Fruit fly (Drosophila melanogaster) whole organism, embryonic: Measurements from ENCODE around the gene Vm34Ca.

Experiments
- Asciz ChIP-seq: fragments of 200-800 bp; sonication (Bioruptor generic); optimal IDR thresholded peaks from 2 replicates; lab custom pipeline; 2017; ENCODE audit warnings: missing biosample characterization, mild to moderate bottlenecking, missing genetic modification characterization, missing genetic modification reagents
- CG14710 ChIP-seq: fragments of 200-800 bp; sonication (Bioruptor generic); optimal IDR thresholded peaks from 3 replicates; lab custom pipeline; 2019; ENCODE audit warnings: missing biosample characterization, mild to moderate bottlenecking, missing genetic modification characterization, moderate library complexity
- CG1602 ChIP-seq: fragments of 200-800 bp; sonication (Bioruptor generic); optimal IDR thresholded peaks from 3 replicates; lab custom pipeline; 2016; ENCODE audit warnings: missing biosample characterization, missing genetic modification characterization
- CG16863 ChIP-seq: fragments of 200-800 bp; sonication (Bioruptor generic); optimal IDR thresholded peaks from 3 replicates; lab custom pipeline; 2016; ENCODE audit warnings: missing biosample characterization, missing genetic modification characterization
- CG17359 ChIP-seq: fragments of 200-800 bp; sonication (Bioruptor generic); optimal IDR thresholded peaks from 3 replicates; lab custom pipeline; 2018; ENCODE audit warnings: missing biosample characterization, mild to moderate bottlenecking, missing genetic modification characterization, moderate library complexity
- CG30403 ChIP-seq: fragments of 200-800 bp; sonication (Bioruptor generic); optimal IDR thresholded peaks from 3 replicates; lab custom pipeline; 2016; ENCODE audit warnings: missing biosample characterization, missing genetic modification characterization
- CG3995 ChIP-seq: fragments of 200-800 bp; sonication (Bioruptor generic); optimal IDR thresholded peaks from 3 replicates; lab custom pipeline; 2016; ENCODE audit warnings: missing biosample characterization, missing genetic modification characterization
- CG42726 ChIP-seq: fragments of 200-800 bp; sonication (Bioruptor generic); IDR thresholded peaks from 2 replicates; pipeline ENCODE4 v1.3.6; 2022; ENCODE audit warnings: missing biosample characterization, missing genetic modification characterization; ENCODE audit not compliant: partially characterized antibody
- CG5180 ChIP-seq: fragments of 200-800 bp; sonication (Bioruptor generic); optimal IDR thresholded peaks from 3 replicates; lab custom pipeline; 2017; ENCODE audit warnings: missing biosample characterization, missing genetic modification characterization, mild to moderate bottlenecking, moderate library complexity, missing genetic modification reagents
- CG5953 ChIP-seq: fragments of 200-800 bp; sonication (Bioruptor generic); IDR thresholded peaks from 2 replicates; pipeline ENCODE4 v1.3.6; 2022; ENCODE audit warnings: missing biosample characterization, missing genetic modification characterization
- CG8359 ChIP-seq: fragments of 200-800 bp; sonication (Bioruptor generic); optimal IDR thresholded peaks from 2 replicates; lab custom pipeline; 2017; ENCODE audit warnings: missing biosample characterization, mild to moderate bottlenecking, missing genetic modification characterization, borderline replicate concordance
- CTCF ChIP-seq: fragments of 200-800 bp; sonication (Bioruptor generic); optimal IDR thresholded peaks from 2 replicates; lab custom pipeline; 2017; ENCODE audit warnings: missing biosample characterization, mild to moderate bottlenecking, missing genetic modification characterization, moderate library complexity
- CoRest ChIP-seq: fragments of 200-800 bp; sonication (Bioruptor generic); optimal IDR thresholded peaks from 3 replicates; lab custom pipeline; 2018; ENCODE audit warnings: missing biosample characterization, mild to moderate bottlenecking, missing genetic modification characterization, moderate library complexity
- CrebB ChIP-seq: fragments of 200-800 bp; sonication (Bioruptor generic); optimal IDR thresholded peaks from 3 replicates; lab custom pipeline; 2018; ENCODE audit warnings: missing biosample characterization, mild to moderate bottlenecking, missing genetic modification characterization
- D19A ChIP-seq: fragments of 200-800 bp; optimal IDR thresholded peaks from 3 replicates; lab custom pipeline; 2019; ENCODE audit warnings: missing biosample characterization, mild to moderate bottlenecking, missing genetic modification characterization, moderate library complexity
- Dad ChIP-seq: fragments of 200-800 bp; sonication (Bioruptor generic); optimal IDR thresholded peaks from 3 replicates; lab custom pipeline; 2016; ENCODE audit warnings: missing biosample characterization, missing genetic modification characterization
- E2f1 ChIP-seq: fragments of 200-800 bp; sonication (Bioruptor generic); IDR thresholded peaks from 2 replicates; pipeline ENCODE4 v1.3.6; 2022; ENCODE audit warnings: missing biosample characterization, missing genetic modification characterization
- Fer2 ChIP-seq: fragments of 200-800 bp; sonication (Bioruptor generic); optimal IDR thresholded peaks from 2 replicates; lab custom pipeline; 2018; ENCODE audit warnings: missing biosample characterization, mild to moderate bottlenecking, missing genetic modification characterization, moderate library complexity
- H2.0 ChIP-seq: fragments of 200-800 bp; sonication (Bioruptor generic); IDR thresholded peaks from 2 replicates; pipeline ENCODE4 v1.3.6; 2022; ENCODE audit warnings: missing biosample characterization, missing genetic modification characterization
- Med ChIP-seq: fragments of 200-800 bp; sonication (Bioruptor generic); peaks from one replicate; lab custom pipeline; 2016; ENCODE audit warnings: missing biosample characterization, missing genetic modification characterization, mild to moderate bottlenecking, inconsistent platforms, moderate library complexity
- Neu2 ChIP-seq: fragments of 200-800 bp; sonication (Bioruptor generic); optimal IDR thresholded peaks from 3 replicates; lab custom pipeline; 2016; ENCODE audit warnings: missing biosample characterization, missing genetic modification characterization, borderline replicate concordance
- Oaz ChIP-seq: fragments of 200-800 bp; sonication (Bioruptor generic); IDR thresholded peaks from 2 replicates; pipeline ENCODE4 v1.3.6; 2022; ENCODE audit warnings: missing biosample characterization, missing genetic modification characterization
- Tbp ChIP-seq: fragments of >200 bp; optimal IDR thresholded peaks from 2 replicates; lab custom pipeline; 2018; ENCODE audit warnings: missing biosample characterization, missing genetic modification characterization
- az2 ChIP-seq: fragments of 200-800 bp; sonication (Bioruptor generic); optimal IDR thresholded peaks from 3 replicates; lab custom pipeline; 2016; ENCODE audit warnings: missing biosample characterization, missing genetic modification characterization
- bsh ChIP-seq, 2 experiments: fragments of 200-800 bp; sonication (Bioruptor generic); optimal IDR thresholded peaks; 2 replicates each; lab custom pipeline; 2017 to 2018; ENCODE audit warnings: mild to moderate bottlenecking in 2 of 2, missing biosample characterization in 2 of 2, missing genetic modification characterization in 2 of 2, moderate library complexity in 1 of 2
- btn ChIP-seq: fragments of 200-800 bp; sonication (Bioruptor generic); optimal IDR thresholded peaks from 2 replicates; lab custom pipeline; 2016; ENCODE audit warnings: missing biosample characterization, missing genetic modification characterization
- cato ChIP-seq: fragments of 200-800 bp; sonication (Bioruptor generic); optimal IDR thresholded peaks from 2 replicates; lab custom pipeline; 2016; ENCODE audit warnings: missing biosample characterization, missing genetic modification characterization, borderline replicate concordance
- crc ChIP-seq: fragments of 200-800 bp; sonication (Bioruptor generic); optimal IDR thresholded peaks from 2 replicates; lab custom pipeline; 2016; ENCODE audit warnings: missing biosample characterization, missing genetic modification characterization
- crol ChIP-seq: fragments of 200-800 bp; sonication (Bioruptor generic); IDR thresholded peaks from 2 replicates; pipeline ENCODE4 v1.3.6; 2022; ENCODE audit warnings: missing biosample characterization, missing genetic modification characterization
- gsb-n ChIP-seq: fragments of 200-800 bp; sonication (Bioruptor generic); optimal IDR thresholded peaks from 3 replicates; lab custom pipeline; 2018; ENCODE audit warnings: missing biosample characterization, mild to moderate bottlenecking, missing genetic modification characterization
- jigr1 ChIP-seq: fragments of 200-800 bp; sonication (Bioruptor generic); IDR thresholded peaks from 3 replicates; pipeline ENCODE4 v1.3.6; 2022; ENCODE audit warnings: missing biosample characterization, missing genetic modification characterization
- knrl ChIP-seq: fragments of 200-800 bp; sonication (Bioruptor generic); IDR thresholded peaks from 3 replicates; pipeline ENCODE4 v1.3.6; 2022; ENCODE audit warnings: missing biosample characterization, missing genetic modification characterization; ENCODE audit not compliant: partially characterized antibody
- lbe ChIP-seq: fragments of 200-800 bp; sonication (Bioruptor generic); optimal IDR thresholded peaks from 2 replicates; lab custom pipeline; 2016; ENCODE audit warnings: missing biosample characterization, mild to moderate bottlenecking, missing genetic modification characterization
- lola ChIP-seq, 3 experiments: fragments of >200 bp in 2 of 3; fragments of 200-800 bp in 1 of 3; sonication (Bioruptor generic) in 1 of 3; optimal IDR thresholded peaks; 2 replicates each; lab custom pipeline; 2017 to 2019; ENCODE audit warnings: missing biosample characterization in 3 of 3, missing genetic modification characterization in 3 of 3, mild to moderate bottlenecking in 1 of 3, moderate library complexity in 1 of 3
- lov ChIP-seq, 2 experiments: fragments of 200-800 bp in 1 of 2; fragments of >200 bp in 1 of 2; sonication (Bioruptor generic) in 1 of 2; IDR thresholded peaks in 1 of 2; optimal IDR thresholded peaks in 1 of 2; 2 replicates in 1 of 2; 3 replicates in 1 of 2; pipeline versions ENCODE4 v1.3.6 to Lab custom; 2017 to 2022; ENCODE audit warnings: missing biosample characterization in 1 of 2, missing genetic modification characterization in 1 of 2
- onecut ChIP-seq: fragments of 200-800 bp; sonication (Bioruptor generic); IDR thresholded peaks from 2 replicates; pipeline ENCODE4 v1.3.6; 2022; ENCODE audit warnings: missing biosample characterization, missing genetic modification characterization
- pnt ChIP-seq: fragments of 200-800 bp; sonication (Bioruptor generic); optimal IDR thresholded peaks from 3 replicates; lab custom pipeline; 2016; ENCODE audit warnings: missing biosample characterization, missing genetic modification characterization
- repo ChIP-seq: fragments of 200-800 bp; sonication (Bioruptor generic); optimal IDR thresholded peaks from 2 replicates; lab custom pipeline; 2016; ENCODE audit warnings: missing biosample characterization, missing genetic modification characterization
- sens ChIP-seq: fragments of 200-800 bp; sonication (Bioruptor generic); peaks from one replicate; lab custom pipeline; 2016; ENCODE audit warnings: missing biosample characterization, missing genetic modification characterization
- sens-2 ChIP-seq: fragments of 200-800 bp; sonication (Bioruptor generic); IDR thresholded peaks from 2 replicates; pipeline ENCODE4 v1.3.6; 2022; ENCODE audit warnings: missing biosample characterization, missing genetic modification characterization
- sima ChIP-seq: fragments of 200-800 bp; sonication (Bioruptor generic); optimal IDR thresholded peaks from 2 replicates; lab custom pipeline; 2016; ENCODE audit warnings: missing biosample characterization, missing genetic modification characterization
- sisA ChIP-seq: fragments of 200-800 bp; sonication (Bioruptor generic); IDR thresholded peaks from 2 replicates; pipeline ENCODE4 v1.3.6; 2022; ENCODE audit warnings: missing biosample characterization, missing genetic modification characterization
- slbo ChIP-seq: fragments of 200-800 bp; sonication (Bioruptor generic); IDR thresholded peaks from 2 replicates; pipeline ENCODE4 v1.3.6; 2022; ENCODE audit warnings: missing biosample characterization, missing genetic modification characterization
- sna ChIP-seq: fragments of 200-800 bp; sonication (Bioruptor generic); IDR thresholded peaks from 2 replicates; pipeline ENCODE4 v1.3.6; 2022; ENCODE audit warnings: missing biosample characterization, missing genetic modification characterization; ENCODE audit not compliant: partially characterized antibody
- toy ChIP-seq: fragments of 200-800 bp; sonication (Bioruptor generic); IDR thresholded peaks from 2 replicates; pipeline ENCODE4 v1.3.6; 2022; ENCODE audit warnings: missing biosample characterization, missing genetic modification characterization
- tx ChIP-seq: fragments of 200-800 bp; sonication (Bioruptor generic); optimal IDR thresholded peaks from 2 replicates; lab custom pipeline; 2016; ENCODE audit warnings: missing biosample characterization, missing genetic modification characterization
- unpg ChIP-seq: fragments of 200-800 bp; sonication (Bioruptor generic); optimal IDR thresholded peaks from 3 replicates; lab custom pipeline; 2018; ENCODE audit warnings: missing biosample characterization, mild to moderate bottlenecking, missing genetic modification characterization, moderate library complexity
- wor ChIP-seq: fragments of 200-800 bp; sonication (Bioruptor generic); IDR thresholded peaks from 2 replicates; pipeline ENCODE4 v1.3.6; 2022; ENCODE audit warnings: missing biosample characterization, missing genetic modification characterization

Vm34Ca gene

dm6 chr2L:13373435-13374242 is 37.8 kb downstream of the Vm34Ca start, which contains the start of the genes Bdp1 and CG6565 (continued):
- TF ChIP-seq sens (peak; percentile 100), sisA (GFP tag; lab: Robert Waterston, UW) (peak; percentile 97), CG5953 (peak; percentile 76; the same call in 1 of the 2 replicates), knrl (peak; percentile 63), CrebB (tag; lab: Kevin White, UChicago) (peak; percentile 88), lbe (GFP tag; lab: Kevin White, UChicago) (peak; percentile 91), pnt (peak; percentile 99), Dad (GFP tag; lab: Kevin White, UChicago) (peak; percentile 98), Oaz (GFP tag; lab: Robert Waterston, UW) (peak; percentile 86), CoRest (tag; lab: Kevin White, UChicago) (peak; percentile 99), Tbp (GFP tag; lab: Kevin White, UChicago) (no peak), jigr1 (GFP tag; lab: Robert Waterston, UW) (peak; percentile 96), H2.0 (peak; percentile 93), E2f1 (peak; percentile 94), sna (GFP tag; lab: Robert Waterston, UW) (no peak), CG17359 (tag; lab: Kevin White, UChicago) (peak; percentile 95), unpg (GFP tag; lab: Kevin White, UChicago) (peak; percentile 94), CG1602 (GFP tag; lab: Kevin White, UChicago) (peak; percentile 99), gsb-n (tag; lab: Kevin White, UChicago) (peak; percentile 96), lov (optimal IDR thresholded peaks at IDR 0.05; lab: Kevin White, UChicago) (no peak), lov (GFP tag; IDR thresholded peaks at IDR 0.05; lab: Robert Waterston, UW) (peak; percentile 85; the same call in 2 of the 3 replicates), CG16863 (GFP tag; lab: Kevin White, UChicago) (peak; percentile 98), CG3995 (GFP tag; lab: Kevin White, UChicago) (peak; percentile 95), Asciz (GFP tag; lab: Kevin White, UChicago) (peak; percentile 93), sens-2 (GFP tag; lab: Robert Waterston, UW) (peak; percentile 82), tx (peak; percentile 99), CTCF (GFP tag; lab: Kevin White, UChicago) (peak; percentile 50), az2 (peak; percentile 98), sima (GFP tag; lab: Kevin White, UChicago) (peak; percentile 91), CG8359 (GFP tag; lab: Kevin White, UChicago) (peak; percentile 77), bsh (GFP tag; optimal IDR thresholded peaks at IDR 0.05; lab: Kevin White, UChicago) (peak; percentile 83 to 95), btn (GFP tag; lab: Kevin White, UChicago) (peak; percentile 96), slbo (peak; percentile 98), crol (GFP tag; lab: Robert Waterston, UW) (peak; percentile 94), onecut (GFP tag; lab: Robert Waterston, UW) (peak; percentile 78), Med (GFP tag; lab: Kevin White, UChicago) (peak; percentile 100), CG5180 (peak; percentile 85), lola (GFP tag; optimal IDR thresholded peaks at IDR 0.05; lab: Kevin White, UChicago) (peak in 1 of 3 experiments; percentile 97), CG42726 (no peak), cato (GFP tag; lab: Kevin White, UChicago) (peak; percentile 98), Neu2 (GFP tag; lab: Kevin White, UChicago) (peak; percentile 96), Fer2 (tag; lab: Kevin White, UChicago) (peak; percentile 93), D19A (peak; percentile 86), CG14710 (tag; lab: Kevin White, UChicago) (peak; percentile 98), toy (GFP tag; lab: Robert Waterston, UW) (peak; percentile 78), wor (GFP tag; lab: Robert Waterston, UW) (peak; percentile 96), repo (GFP tag; lab: Kevin White, UChicago) (peak; percentile 96), CG30403 (GFP tag; lab: Kevin White, UChicago) (peak; percentile 99), crc (GFP tag; lab: Kevin White, UChicago) (peak; percentile 95)
